Worm (Caenorhabditis elegans) whole organism, young adult: ENCODE data around the gene F40A3.7.

ENCODE experiments used
- B0035.1 ChIP-seq: sonication (generic microtip); optimal IDR thresholded peaks from 2 replicates; lab custom pipeline; 2016; ENCODE audit warnings: missing genetic modification characterization, mild to moderate bottlenecking, missing compliant biosample characterization, missing genotype, missing genetic modification reagents
- B0261.1 ChIP-seq: sonication (generic microtip); optimal IDR thresholded peaks from 2 replicates; lab custom pipeline; 2016; ENCODE audit warnings: mild to moderate bottlenecking, missing genetic modification characterization, moderate library complexity, missing compliant biosample characterization
- C06A6.2 ChIP-seq: fragments of 200-800 bp; sonication (Bioruptor generic); conservative IDR thresholded peaks from 2 replicates; pipeline ENCODE4 v1.3.6; 2022; ENCODE audit warnings: missing genetic modification characterization, missing compliant biosample characterization
- C17E4.6 ChIP-seq: fragments of 200-800 bp; sonication (Bioruptor generic); IDR thresholded peaks from 2 replicates; pipeline ENCODE4 v1.3.6; 2022; ENCODE audit warnings: missing genetic modification reagents, missing genetic modification characterization, missing compliant biosample characterization
- F10E7.11 ChIP-seq: sonication (generic microtip); optimal IDR thresholded peaks from 2 replicates; lab custom pipeline; 2017; ENCODE audit warnings: mild to moderate bottlenecking, missing genetic modification characterization, moderate library complexity, missing compliant biosample characterization
- F22D6.2 ChIP-seq: sonication (generic microtip); optimal IDR thresholded peaks from 2 replicates; lab custom pipeline; 2016; ENCODE audit warnings: mild to moderate bottlenecking, missing genetic modification characterization, missing compliant biosample characterization
- F37B4.10 ChIP-seq: fragments of 200-800 bp; sonication (Bioruptor generic); IDR thresholded peaks from 2 replicates; pipeline ENCODE4 v1.3.6; 2022; ENCODE audit warnings: missing genetic modification characterization, missing compliant biosample characterization
- F39B2.1 ChIP-seq: fragments of 200-800 bp; sonication (Bioruptor generic); IDR thresholded peaks from 2 replicates; pipeline ENCODE4 v1.3.6; 2022; ENCODE audit warnings: missing genetic modification reagents, missing genetic modification characterization, missing compliant biosample characterization
- F57A8.1 ChIP-seq: fragments of 200-800 bp; sonication (Bioruptor generic); optimal IDR thresholded peaks from 2 replicates; lab custom pipeline; 2018; ENCODE audit warnings: mild to moderate bottlenecking, missing genetic modification characterization, moderate library complexity, missing compliant biosample characterization
- F57C9.4 ChIP-seq: sonication (generic microtip); optimal IDR thresholded peaks from 2 replicates; lab custom pipeline; 2017; ENCODE audit warnings: mild to moderate bottlenecking, missing genetic modification characterization, missing compliant biosample characterization
- K11D2.4 ChIP-seq: fragments of 200-800 bp; sonication (Bioruptor generic); IDR thresholded peaks from 2 replicates; pipeline ENCODE4 v1.3.6; 2022; ENCODE audit warnings: missing genetic modification reagents, missing genetic modification characterization, missing compliant biosample characterization
- K12H6.12 ChIP-seq: fragments of 200-800 bp; sonication (Bioruptor generic); optimal IDR thresholded peaks from 2 replicates; lab custom pipeline; 2018; ENCODE audit warnings: mild to moderate bottlenecking, missing genetic modification characterization, missing compliant biosample characterization
- T07F8.4 ChIP-seq: sonication (generic microtip); optimal IDR thresholded peaks from 2 replicates; lab custom pipeline; 2016; ENCODE audit warnings: mild to moderate bottlenecking, missing genetic modification characterization, moderate library complexity, missing compliant biosample characterization
- Y56A3A.18 ChIP-seq: fragments of 200-800 bp; sonication (Bioruptor generic); IDR thresholded peaks from 2 replicates; pipeline ENCODE4 v1.3.6; 2022; ENCODE audit warnings: missing genetic modification reagents, missing genetic modification characterization, missing compliant biosample characterization
- akir-1 ChIP-seq: fragments of 200-800 bp; sonication (Bioruptor generic); optimal IDR thresholded peaks from 2 replicates; lab custom pipeline; 2018; ENCODE audit warnings: mild to moderate bottlenecking, missing genetic modification characterization, moderate library complexity, missing compliant biosample characterization
- ama-1 ChIP-seq, 3 experiments: fragments of 150-350 bp in 1 of 3; sonication (generic microtip) in 2 of 3; optimal IDR thresholded peaks; 2 replicates each; lab custom pipeline; 2014 to 2018; ENCODE audit warnings: missing biosample characterization in 2 of 3, missing genetic modification characterization in 2 of 3, missing genetic modification reagents in 2 of 3
- aptf-2 ChIP-seq: fragments of 200-800 bp; sonication (Bioruptor generic); conservative IDR thresholded peaks from 2 replicates; pipeline ENCODE4 v1.3.6; 2022; ENCODE audit warnings: missing genetic modification reagents, missing genetic modification characterization, missing compliant biosample characterization
- atf-7 ChIP-seq: sonication (generic microtip); optimal IDR thresholded peaks from 2 replicates; lab custom pipeline; 2017; ENCODE audit warnings: mild to moderate bottlenecking, missing genetic modification characterization, missing compliant biosample characterization
- attf-6 ChIP-seq: fragments of 200-800 bp; sonication (Bioruptor generic); IDR thresholded peaks from 2 replicates; pipeline ENCODE4 v1.3.6; 2022; ENCODE audit warnings: missing genetic modification reagents, missing genetic modification characterization, missing compliant biosample characterization
- bed-1 ChIP-seq: fragments of 200-800 bp; sonication (Bioruptor generic); IDR thresholded peaks from 2 replicates; pipeline ENCODE4 v1.3.6; 2022; ENCODE audit warnings: missing genetic modification reagents, missing genetic modification characterization, missing compliant biosample characterization
- bed-2 ChIP-seq: fragments of 200-800 bp; sonication (Bioruptor generic); IDR thresholded peaks from 2 replicates; pipeline ENCODE4 v1.3.6; 2022; ENCODE audit warnings: missing genetic modification reagents, missing genetic modification characterization, missing compliant biosample characterization
- ccch-3 ChIP-seq: fragments of 200-800 bp; sonication (Bioruptor generic); optimal IDR thresholded peaks from 2 replicates; lab custom pipeline; 2018; ENCODE audit warnings: mild to moderate bottlenecking, missing genetic modification characterization, missing compliant biosample characterization
- cebp-2 ChIP-seq: fragments of 200-800 bp; sonication (Bioruptor generic); IDR thresholded peaks from 2 replicates; pipeline ENCODE4 v1.3.6; 2022; ENCODE audit warnings: missing genetic modification characterization, missing compliant biosample characterization
- ceh-100 ChIP-seq: fragments of 200-800 bp; sonication (Bioruptor generic); IDR thresholded peaks from 2 replicates; pipeline ENCODE4 v1.3.6; 2022; ENCODE audit warnings: missing genetic modification reagents, missing genetic modification characterization, missing compliant biosample characterization
- ceh-79 ChIP-seq: sonication (generic microtip); optimal IDR thresholded peaks from 2 replicates; lab custom pipeline; 2017; ENCODE audit warnings: mild to moderate bottlenecking, missing genetic modification characterization, missing compliant biosample characterization
- ceh-91 ChIP-seq: fragments of 200-800 bp; sonication (Bioruptor generic); IDR thresholded peaks from 2 replicates; pipeline ENCODE4 v1.3.6; 2022; ENCODE audit warnings: missing genetic modification reagents, missing genetic modification characterization, missing compliant biosample characterization
- dpff-1 ChIP-seq: sonication (generic microtip); optimal IDR thresholded peaks from 2 replicates; lab custom pipeline; 2017; ENCODE audit warnings: mild to moderate bottlenecking, missing genetic modification characterization, missing compliant biosample characterization
- dpl-1 ChIP-seq: fragments of 150-350 bp; optimal IDR thresholded peaks from 2 replicates; lab custom pipeline; 2014; ENCODE audit warnings: missing biosample characterization, missing genetic modification reagents, missing genetic modification characterization
- egl-18 ChIP-seq: fragments of 200-800 bp; sonication (Bioruptor generic); IDR thresholded peaks from 2 replicates; pipeline ENCODE4 v1.3.6; 2022; ENCODE audit warnings: missing genetic modification reagents, missing genetic modification characterization, missing compliant biosample characterization
- ets-4 ChIP-seq: fragments of 200-800 bp; sonication (Bioruptor generic); optimal IDR thresholded peaks from 2 replicates; lab custom pipeline; 2018; ENCODE audit warnings: mild to moderate bottlenecking, missing genetic modification characterization, missing compliant biosample characterization
- him-1 ChIP-seq: sonication (generic microtip); optimal IDR thresholded peaks from 2 replicates; lab custom pipeline; 2016; ENCODE audit warnings: missing genotype, missing genetic modification reagents, missing genetic modification characterization, missing compliant biosample characterization
- hlh-26 ChIP-seq: fragments of 200-800 bp; sonication (Bioruptor generic); conservative IDR thresholded peaks from 2 replicates; pipeline ENCODE4 v1.3.6; 2022; ENCODE audit warnings: missing genetic modification reagents, missing genetic modification characterization, missing compliant biosample characterization
- hmg-20 ChIP-seq: fragments of 200-800 bp; sonication (Bioruptor generic); IDR thresholded peaks from 2 replicates; pipeline ENCODE4 v1.3.6; 2022; ENCODE audit warnings: missing genetic modification reagents, missing genetic modification characterization, missing compliant biosample characterization
- hrde-1 ChIP-seq: sonication (generic microtip); optimal IDR thresholded peaks from 2 replicates; lab custom pipeline; 2016; ENCODE audit warnings: missing genetic modification characterization, mild to moderate bottlenecking, missing compliant biosample characterization, moderate library complexity, missing genotype, missing genetic modification reagents, borderline replicate concordance
- hsf-1 ChIP-seq: fragments of 200-800 bp; sonication (Bioruptor generic); IDR thresholded peaks from 2 replicates; pipeline ENCODE4 v1.3.6; 2022; ENCODE audit warnings: missing genetic modification reagents, missing genetic modification characterization, missing compliant biosample characterization
- lag-1 ChIP-seq: fragments of 200-800 bp; sonication (Bioruptor generic); IDR thresholded peaks from 2 replicates; pipeline ENCODE4 v1.3.6; 2022; ENCODE audit warnings: missing genetic modification reagents, missing genetic modification characterization, missing compliant biosample characterization
- let-526 ChIP-seq: fragments of 200-800 bp; sonication (Bioruptor generic); IDR thresholded peaks from 2 replicates; pipeline ENCODE4 v1.3.6; 2022; ENCODE audit warnings: missing genetic modification reagents, missing genetic modification characterization, missing compliant biosample characterization
- lsl-1 ChIP-seq: fragments of 200-800 bp; sonication (Bioruptor generic); optimal IDR thresholded peaks from 2 replicates; lab custom pipeline; 2018; ENCODE audit warnings: mild to moderate bottlenecking, missing genetic modification characterization, moderate library complexity, missing compliant biosample characterization
- madf-6 ChIP-seq: fragments of 200-800 bp; sonication (Bioruptor generic); IDR thresholded peaks from 2 replicates; pipeline ENCODE4 v1.3.6; 2022; ENCODE audit warnings: missing genetic modification reagents, missing genetic modification characterization, missing compliant biosample characterization
- madf-8 ChIP-seq: fragments of 200-800 bp; sonication (Bioruptor generic); conservative IDR thresholded peaks from 2 replicates; pipeline ENCODE4 v1.3.6; 2022; ENCODE audit warnings: missing genetic modification reagents, missing genetic modification characterization, missing compliant biosample characterization
- mes-4 ChIP-seq: sonication (generic microtip); optimal IDR thresholded peaks from 2 replicates; lab custom pipeline; 2016; ENCODE audit warnings: missing genotype, missing genetic modification characterization, missing compliant biosample characterization
- nfya-1 ChIP-seq: sonication (generic microtip); optimal IDR thresholded peaks from 2 replicates; lab custom pipeline; 2017; ENCODE audit warnings: antibody characterized with exemption, missing compliant biosample characterization, missing genetic modification characterization, borderline replicate concordance; ENCODE audit not compliant: insufficient read depth
- nhr-179 ChIP-seq: sonication (generic microtip); optimal IDR thresholded peaks from 2 replicates; lab custom pipeline; 2016; ENCODE audit warnings: mild to moderate bottlenecking, missing genetic modification characterization, missing compliant biosample characterization
- nhr-27 ChIP-seq: fragments of 200-800 bp; sonication (Bioruptor generic); optimal IDR thresholded peaks from 2 replicates; lab custom pipeline; 2018; ENCODE audit warnings: mild to moderate bottlenecking, missing genetic modification characterization, moderate library complexity, missing compliant biosample characterization
- rpc-1 ChIP-seq, 2 experiments: fragments of 150-350 bp in 1 of 2; sonication (generic microtip) in 1 of 2; optimal IDR thresholded peaks; 2 replicates each; lab custom pipeline; 2014 to 2018; ENCODE audit warnings: missing biosample characterization in 1 of 2, missing genetic modification characterization in 1 of 2, missing genetic modification reagents in 1 of 2, missing genotype in 1 of 2
- sea-2 ChIP-seq: fragments of 200-800 bp; sonication (Bioruptor generic); IDR thresholded peaks from 2 replicates; pipeline ENCODE4 v1.3.6; 2022; ENCODE audit warnings: missing genetic modification characterization, missing compliant biosample characterization
- unc-130 ChIP-seq: sonication (generic microtip); optimal IDR thresholded peaks from 2 replicates; lab custom pipeline; 2016; ENCODE audit warnings: missing genetic modification reagents, missing genetic modification characterization, missing compliant biosample characterization
- ztf-22 ChIP-seq: fragments of 200-800 bp; sonication (Bioruptor generic); optimal IDR thresholded peaks from 2 replicates; lab custom pipeline; 2018; ENCODE audit warnings: mild to moderate bottlenecking, missing genetic modification characterization, moderate library complexity, missing compliant biosample characterization
- ztf-28 ChIP-seq: fragments of 200-800 bp; sonication (Bioruptor generic); IDR thresholded peaks from 2 replicates; pipeline ENCODE4 v1.3.6; 2022; ENCODE audit warnings: missing genetic modification reagents, missing genetic modification characterization, missing compliant biosample characterization

F40A3.7 gene

DNA sequence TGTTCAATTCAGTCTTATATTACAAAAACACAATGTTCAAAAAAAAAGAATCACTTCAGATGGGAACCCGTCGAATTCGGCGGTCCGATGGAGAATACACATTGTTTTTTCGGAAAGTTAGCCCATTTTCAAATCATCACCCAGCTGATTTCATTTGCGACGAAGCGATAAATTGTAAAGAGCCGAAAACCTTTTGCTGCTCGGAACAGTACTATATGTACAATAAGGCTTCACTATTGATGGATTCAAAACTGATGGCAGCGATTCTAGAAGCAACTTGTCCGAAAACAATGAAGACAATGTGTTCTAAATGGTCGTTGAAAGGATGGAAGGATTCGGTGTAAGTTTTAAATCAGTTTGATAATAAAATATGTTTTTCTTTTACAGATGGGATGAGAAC is 41.7 kb downstream of the F40A3.7 start, which contains the start of gene C37C3.1 (continued):
- TF ChIP-seq egl-18 (GFP tag; lab: Robert Waterston, UW) (no peak), mes-4 (tag; lab: Kevin White, UChicago) (peak; percentile 3), F57C9.4 (tag; lab: Kevin White, UChicago) (no peak), B0261.1 (tag; lab: Kevin White, UChicago) (no peak), let-526 (GFP tag; lab: Robert Waterston, UW) (0 out of 2 replicates have a peak, but pooled peaks have one; percentile 9), hmg-20 (GFP tag; lab: Robert Waterston, UW) (peak; percentile 70), sea-2 (GFP tag; lab: Robert Waterston, UW) (no peak), C06A6.2 (no peak), F37B4.10 (GFP tag; lab: Robert Waterston, UW) (no peak), ets-4 (no peak), hrde-1 (peak; percentile 75), lsl-1 (GFP tag; lab: Kevin White, UChicago) (no peak), ztf-22 (GFP tag; lab: Kevin White, UChicago) (no peak), atf-7 (tag; lab: Kevin White, UChicago) (peak; percentile 4), bed-1 (GFP tag; lab: Robert Waterston, UW) (no peak), F10E7.11 (no peak), madf-6 (peak; percentile 45), T07F8.4 (tag; lab: Kevin White, UChicago) (no peak), lag-1 (GFP tag; lab: Robert Waterston, UW) (no peak), dpff-1 (tag; lab: Kevin White, UChicago) (no peak), ccch-3 (GFP tag; lab: Kevin White, UChicago) (no peak), F39B2.1 (GFP tag; lab: Robert Waterston, UW) (no peak), F22D6.2 (tag; lab: Kevin White, UChicago) (no peak), hlh-26 (GFP tag; lab: Robert Waterston, UW) (no peak), nfya-1 (tag; lab: Kevin White, UChicago) (no peak), ama-1 (optimal IDR thresholded peaks at IDR 0.05; lab: Kevin White, UChicago) (peak; percentile 65), ama-1 (GFP tag; optimal IDR thresholded peaks at IDR 0.05; lab: Kevin White, UChicago) (peak in 1 of 2 experiments; percentile 50), rpc-1 (optimal IDR thresholded peaks at IDR 0.05; lab: Kevin White, UChicago) (no peak), rpc-1 (tag; optimal IDR thresholded peaks at IDR 0.05; lab: Kevin White, UChicago) (no peak), cebp-2 (GFP tag; lab: Robert Waterston, UW) (no peak), aptf-2 (GFP tag; lab: Robert Waterston, UW) (no peak), nhr-27 (no peak), dpl-1 (GFP tag; lab: Kevin White, UChicago) (no peak), K11D2.4 (GFP tag; lab: Robert Waterston, UW) (no peak), ceh-100 (GFP tag; lab: Robert Waterston, UW) (0 out of 2 replicates have a peak, but pooled peaks have one; percentile 35), akir-1 (GFP tag; lab: Kevin White, UChicago) (no peak), him-1 (no peak), ztf-28 (GFP tag; lab: Robert Waterston, UW) (no peak), F57A8.1 (GFP tag; lab: Kevin White, UChicago) (no peak), Y56A3A.18 (no peak; the same call in 1 of the 2 replicates), attf-6 (GFP tag; lab: Robert Waterston, UW) (peak; percentile 18; the same call in 1 of the 2 replicates), ceh-79 (tag; lab: Kevin White, UChicago) (no peak), bed-2 (GFP tag; lab: Robert Waterston, UW) (no peak), unc-130 (GFP tag; lab: Kevin White, UChicago) (no peak), ceh-91 (no peak), hsf-1 (GFP tag; lab: Robert Waterston, UW) (peak; percentile 76), madf-8 (GFP tag; lab: Robert Waterston, UW) (no peak), K12H6.12 (no peak), C17E4.6 (GFP tag; lab: Robert Waterston, UW) (no peak), B0035.1 (tag; lab: Kevin White, UChicago) (peak; percentile 15), nhr-179 (tag; lab: Kevin White, UChicago) (no peak)
